Fruit fly (Drosophila melanogaster): Measurements from ENCODE around the gene CG42717.

The CG42717 gene

DNA sequence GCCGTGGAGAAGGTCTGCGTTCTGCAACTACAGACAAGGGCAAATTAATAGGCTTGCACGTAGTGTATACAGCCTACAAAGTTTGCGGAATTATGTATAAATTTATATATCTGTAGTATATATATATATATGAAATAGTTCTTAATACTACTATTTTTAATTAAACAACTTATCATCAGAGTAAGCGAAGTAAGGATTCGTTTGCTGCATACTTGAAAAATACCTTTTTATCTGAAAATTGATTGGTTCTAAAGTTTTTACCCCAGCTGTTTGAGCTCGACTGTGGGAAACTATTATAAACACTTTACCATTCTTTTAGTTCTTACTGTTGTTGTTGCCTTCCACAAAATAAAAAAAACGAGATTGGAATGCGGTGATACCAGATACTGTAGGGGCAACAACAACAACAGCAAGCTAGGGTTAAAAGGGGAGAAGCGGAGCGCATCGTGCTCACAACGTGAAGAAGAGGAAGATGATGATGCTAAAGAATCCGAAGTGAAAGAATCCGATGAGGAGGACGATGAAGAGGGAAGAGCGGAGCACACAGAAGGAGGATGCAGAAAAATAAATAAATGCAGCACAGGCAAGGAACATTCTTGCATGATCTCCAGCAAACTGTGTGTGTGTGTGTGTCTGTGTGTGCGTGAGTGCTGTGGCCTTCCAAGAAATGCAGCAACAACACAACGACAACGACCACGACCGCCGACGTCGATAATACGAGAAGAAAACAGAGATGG is 10.2 kb upstream of the CG42717 start (continued):
- peak; percentile 36 for TF ChIP-seq CG2202 (tag; optimal IDR thresholded peaks at IDR 0.05)
- no peak for TF ChIP-seq usp (GFP tag; optimal IDR thresholded peaks at IDR 0.05)
- no peak for TF ChIP-seq Bteb2 (GFP tag; optimal IDR thresholded peaks at IDR 0.05)
- TF ChIP-seq ttk (GFP tag; IDR thresholded peaks at IDR 0.05) = no peak
- peak; percentile 50; the same call in 1 of the 3 replicates for TF ChIP-seq CG6791 (GFP tag; IDR thresholded peaks at IDR 0.05; ENCODE audit: partially characterized antibody)
- TF ChIP-seq ind (GFP tag; optimal IDR thresholded peaks at IDR 0.05) = no peak
- no peak for TF ChIP-seq en (GFP tag; optimal IDR thresholded peaks at IDR 0.05)
- no peak; the same call in 2 of the 3 replicates for TF ChIP-seq Opbp (GFP tag; IDR thresholded peaks at IDR 0.05; ENCODE audit: partially characterized antibody)
- TF ChIP-seq rib (GFP tag; IDR thresholded peaks at IDR 0.05) = peak; percentile 24; the same call in 1 of the 2 replicates
- TF ChIP-seq CG16815 (GFP tag; optimal IDR thresholded peaks at IDR 0.05) = peak; percentile 24
- peak; percentile 68 for TF ChIP-seq CG17829 (tag; optimal IDR thresholded peaks at IDR 0.05)
- peak; percentile 41 for TF ChIP-seq CG17359 (tag; optimal IDR thresholded peaks at IDR 0.05)
- TF ChIP-seq NFAT (GFP tag; IDR thresholded peaks at IDR 0.05) = no peak
- TF ChIP-seq tgo (GFP tag; IDR thresholded peaks at IDR 0.05) = 0 out of 3 replicates have a peak, but pooled peaks have one; percentile 21
- peak; percentile 10 for TF ChIP-seq CG5180 (GFP tag; optimal IDR thresholded peaks at IDR 0.05)
- TF ChIP-seq CG7839 (tag; optimal IDR thresholded peaks at IDR 0.05) = peak; percentile 64
- no peak for TF ChIP-seq CG9797 (GFP tag; optimal IDR thresholded peaks at IDR 0.05)
- no peak for TF ChIP-seq inv (GFP tag; IDR thresholded peaks at IDR 0.05; ENCODE audit: partially characterized antibody)
- no peak for TF ChIP-seq CG9876 (GFP tag; optimal IDR thresholded peaks at IDR 0.05)
- no peak for TF ChIP-seq CG12942 (GFP tag; optimal IDR thresholded peaks at IDR 0.05)
- TF ChIP-seq CG4360 (GFP tag; IDR thresholded peaks at IDR 0.05) = peak; percentile 99
- TF ChIP-seq CG7786 (GFP tag; optimal IDR thresholded peaks at IDR 0.05) = no peak
- TF ChIP-seq ab (GFP tag; optimal IDR thresholded peaks at IDR 0.05) = no peak
- no peak for TF ChIP-seq HmgZ (tag; optimal IDR thresholded peaks at IDR 0.05)
- peak; percentile 44; the same call in 1 of the 2 replicates for TF ChIP-seq E2f1 (GFP tag; IDR thresholded peaks at IDR 0.05)
- TF ChIP-seq CG17912 (GFP tag; optimal IDR thresholded peaks at IDR 0.05) = no peak
- no peak for TF ChIP-seq Doc3 (GFP tag; IDR thresholded peaks at IDR 0.05; ENCODE audit: partially characterized antibody)
- peak; percentile 15; the same call in 1 of the 2 replicates for TF ChIP-seq CG14014 (GFP tag; IDR thresholded peaks at IDR 0.05)
- TF ChIP-seq Taf1 (GFP tag; IDR thresholded peaks at IDR 0.05) = no peak
- no peak for TF ChIP-seq pnt (GFP tag; optimal IDR thresholded peaks at IDR 0.05)
- TF ChIP-seq Ptx1 (GFP tag; IDR thresholded peaks at IDR 0.05) = peak; percentile 51; the same call in 1 of the 2 replicates
- TF ChIP-seq CG30431 (GFP tag; optimal IDR thresholded peaks at IDR 0.05) = peak; percentile 27
- TF ChIP-seq wor (GFP tag; IDR thresholded peaks at IDR 0.05) = 0 out of 2 replicates have a peak, but pooled peaks have one; percentile 35
- peak; percentile 81 for TF ChIP-seq CG2712 (tag; optimal IDR thresholded peaks at IDR 0.05)
- TF ChIP-seq gce (GFP tag; IDR thresholded peaks at IDR 0.05) = no peak
- TF ChIP-seq CG7928 (GFP tag; optimal IDR thresholded peaks at IDR 0.05) = no peak
- TF ChIP-seq CG18764 (GFP tag; optimal IDR thresholded peaks at IDR 0.05) = no peak
- no peak for TF ChIP-seq CG4328 (GFP tag; optimal IDR thresholded peaks at IDR 0.05)
- TF ChIP-seq CG10209 (GFP tag; optimal IDR thresholded peaks at IDR 0.05) = peak; percentile 50
- peak; percentile 49 for TF ChIP-seq HHEX (GFP tag; optimal IDR thresholded peaks at IDR 0.05)
- TF ChIP-seq CG10543 (GFP tag; optimal IDR thresholded peaks at IDR 0.05) = no peak
- peak; percentile 66 for TF ChIP-seq CG14710 (tag; optimal IDR thresholded peaks at IDR 0.05)
- TF ChIP-seq CG12219 (GFP tag; optimal IDR thresholded peaks at IDR 0.05) = no peak
- TF ChIP-seq Sox102F (GFP tag; optimal IDR thresholded peaks at IDR 0.05) = peak; percentile 49
- TF ChIP-seq CG1529 (GFP tag; optimal IDR thresholded peaks at IDR 0.05) = peak; percentile 30
- TF ChIP-seq psq (GFP tag; optimal IDR thresholded peaks at IDR 0.05) = peak; percentile 13
- TF ChIP-seq CG6254 (GFP tag; optimal IDR thresholded peaks at IDR 0.05) = peak; percentile 37
- TF ChIP-seq CG14667 (GFP tag; IDR thresholded peaks at IDR 0.05) = no peak
- TF ChIP-seq CG11247 (GFP tag; IDR thresholded peaks at IDR 0.05) = no peak

Data from whole organism, embryonic.